Worm (Caenorhabditis elegans): ENCODE measurements around the gene C02E7.7.

ce11 chrV:4963606-4964005 lies 45.2 kb upstream of the C02E7.7 start:
- no peak for TF ChIP-seq Y75B8A.6 (GFP tag; IDR thresholded peaks at IDR 0.05)
- TF ChIP-seq nhr-237 (tag; optimal IDR thresholded peaks at IDR 0.05) = no peak
- TF ChIP-seq nhr-102 (tag; optimal IDR thresholded peaks at IDR 0.05) = no peak
- no peak for TF ChIP-seq snpc-4 (tag; optimal IDR thresholded peaks at IDR 0.05)
- no peak for TF ChIP-seq ceh-82 (tag; optimal IDR thresholded peaks at IDR 0.05)
- TF ChIP-seq ces-1 (GFP tag; optimal IDR thresholded peaks at IDR 0.05) = no peak
- TF ChIP-seq unc-62 (GFP tag; optimal IDR thresholded peaks at IDR 0.05 in 1 of 2) = no peak
- TF ChIP-seq unc-62 (tag; optimal IDR thresholded peaks at IDR 0.05) = no peak
- TF ChIP-seq T26A8.4 (GFP tag; IDR thresholded peaks at IDR 0.05) = no peak
- no peak for TF ChIP-seq nhr-25 (tag; optimal IDR thresholded peaks at IDR 0.05; ENCODE audit: borderline replicate concordance, insufficient read depth)
- no peak for TF ChIP-seq arid-1 (GFP tag; conservative IDR thresholded peaks at IDR 0.05)
